Worm (Caenorhabditis elegans) whole organism, late embryonic: ENCODE results near the gene C30A5.16.

Experiments used
- C08G9.2 ChIP-seq: sonication (generic microtip); optimal IDR thresholded peaks from 2 replicates; lab custom pipeline; 2016; ENCODE audit warnings: mild to moderate bottlenecking, missing genetic modification characterization, moderate library complexity, missing compliant biosample characterization
- C38D4.7 ChIP-seq: fragments of 200-800 bp; sonication (Bioruptor generic); optimal IDR thresholded peaks from 2 replicates; lab custom pipeline; 2018; ENCODE audit warnings: mild to moderate bottlenecking, missing genetic modification characterization, moderate library complexity, missing compliant biosample characterization
- F13H6.1 ChIP-seq: sonication (generic microtip); optimal IDR thresholded peaks from 2 replicates; lab custom pipeline; 2016; ENCODE audit warnings: missing genetic modification characterization, missing compliant biosample characterization
- K02D7.2 ChIP-seq: sonication (generic microtip); optimal IDR thresholded peaks from 2 replicates; lab custom pipeline; 2017; ENCODE audit warnings: mild to moderate bottlenecking, missing genetic modification characterization, missing compliant biosample characterization
- ahr-1 ChIP-seq: sonication (generic microtip); optimal IDR thresholded peaks from 2 replicates; lab custom pipeline; 2016; ENCODE audit warnings: missing genetic modification characterization, missing compliant biosample characterization
- ama-1 ChIP-seq: fragments of 150-350 bp; optimal IDR thresholded peaks from 2 replicates; lab custom pipeline; 2014
- ceh-18 ChIP-seq: sonication (generic microtip); optimal IDR thresholded peaks from 2 replicates; lab custom pipeline; 2016; ENCODE audit warnings: missing genetic modification characterization, missing compliant biosample characterization
- ceh-19 ChIP-seq: fragments of 200-800 bp; sonication (Bioruptor generic); optimal IDR thresholded peaks from 2 replicates; lab custom pipeline; 2018; ENCODE audit warnings: mild to moderate bottlenecking, missing genetic modification characterization, missing compliant biosample characterization
- ceh-2 ChIP-seq: sonication (generic microtip); optimal IDR thresholded peaks from 2 replicates; lab custom pipeline; 2016; ENCODE audit warnings: missing genotype, missing genetic modification characterization, missing compliant biosample characterization
- ceh-22 ChIP-seq: sonication (generic microtip); optimal IDR thresholded peaks from 2 replicates; lab custom pipeline; 2017; ENCODE audit warnings: missing biosample characterization, missing genetic modification characterization
- ceh-24 ChIP-seq: sonication (generic microtip); optimal IDR thresholded peaks from 2 replicates; lab custom pipeline; 2016; ENCODE audit warnings: mild to moderate bottlenecking, missing genetic modification characterization, missing compliant biosample characterization
- ceh-31 ChIP-seq: sonication (generic microtip); optimal IDR thresholded peaks from 2 replicates; lab custom pipeline; 2016; ENCODE audit warnings: missing genetic modification characterization, missing compliant biosample characterization
- ceh-45 ChIP-seq: fragments of 200-800 bp; sonication (Bioruptor generic); IDR thresholded peaks from 2 replicates; pipeline ENCODE4 v1.3.6; 2022; ENCODE audit warnings: missing genetic modification reagents, missing genetic modification characterization, missing compliant biosample characterization
- ceh-48 ChIP-seq: sonication (generic microtip); optimal IDR thresholded peaks from 2 replicates; lab custom pipeline; 2016; ENCODE audit warnings: missing genetic modification characterization, inconsistent platforms, missing compliant biosample characterization
- ceh-9 ChIP-seq: sonication (generic microtip); optimal IDR thresholded peaks from 2 replicates; lab custom pipeline; 2016; ENCODE audit warnings: mild to moderate bottlenecking, missing genetic modification characterization, inconsistent platforms, missing compliant biosample characterization
- dmd-4 ChIP-seq: sonication (generic microtip); optimal IDR thresholded peaks from 2 replicates; lab custom pipeline; 2016; ENCODE audit warnings: borderline replicate concordance, missing genetic modification characterization, missing compliant biosample characterization
- elt-2 ChIP-seq: sonication (generic microtip); optimal IDR thresholded peaks from 2 replicates; lab custom pipeline; 2016; ENCODE audit warnings: missing genetic modification reagents, missing genetic modification characterization, missing compliant biosample characterization
- ets-4 ChIP-seq: sonication (generic microtip); optimal IDR thresholded peaks from 2 replicates; lab custom pipeline; 2016; ENCODE audit warnings: missing genetic modification characterization, missing compliant biosample characterization
- eyg-1 ChIP-seq: sonication (generic microtip); optimal IDR thresholded peaks from 2 replicates; lab custom pipeline; 2016; ENCODE audit warnings: missing genotype, missing genetic modification characterization, missing compliant biosample characterization
- fax-1 ChIP-seq: sonication (generic microtip); optimal IDR thresholded peaks from 2 replicates; lab custom pipeline; 2016; ENCODE audit warnings: missing genotype, missing genetic modification characterization, missing compliant biosample characterization
- fkh-10 ChIP-seq: fragments of 150-350 bp; optimal IDR thresholded peaks from 2 replicates; lab custom pipeline; 2014; ENCODE audit warnings: missing biosample characterization, missing genetic modification reagents, missing genetic modification characterization
- hlh-13 ChIP-seq: fragments of 200-800 bp; sonication (Bioruptor generic); optimal IDR thresholded peaks from 2 replicates; lab custom pipeline; 2018; ENCODE audit warnings: mild to moderate bottlenecking, missing genetic modification characterization, missing compliant biosample characterization
- hlh-30 ChIP-seq: sonication (generic microtip); optimal IDR thresholded peaks from 2 replicates; lab custom pipeline; 2017; ENCODE audit warnings: antibody characterized with exemption, missing genetic modification characterization, missing compliant biosample characterization; ENCODE audit not compliant: insufficient read depth
- lin-11 ChIP-seq: fragments of 200-800 bp; sonication (Bioruptor generic); optimal IDR thresholded peaks from 2 replicates; lab custom pipeline; 2018; ENCODE audit warnings: mild to moderate bottlenecking, missing genetic modification characterization, missing compliant biosample characterization
- nfya-1 ChIP-seq: sonication (generic microtip); optimal IDR thresholded peaks from 2 replicates; lab custom pipeline; 2017; ENCODE audit warnings: missing genetic modification characterization, mild to moderate bottlenecking, missing compliant biosample characterization, antibody characterized with exemption, moderate library complexity
- nhr-11 ChIP-seq: fragments of 150-350 bp; optimal IDR thresholded peaks from 2 replicates; lab custom pipeline; 2014; ENCODE audit warnings: missing biosample characterization, missing genetic modification characterization
- npax-4 ChIP-seq: sonication (generic microtip); optimal IDR thresholded peaks from 2 replicates; lab custom pipeline; 2016; ENCODE audit warnings: missing genetic modification characterization, missing compliant biosample characterization
- pag-3 ChIP-seq: sonication (generic microtip); optimal IDR thresholded peaks from 2 replicates; lab custom pipeline; 2016; ENCODE audit warnings: missing compliant biosample characterization, missing genetic modification characterization, borderline replicate concordance
- pros-1 ChIP-seq: fragments of 150-350 bp; optimal IDR thresholded peaks from 2 replicates; lab custom pipeline; 2014; ENCODE audit warnings: missing biosample characterization, missing genetic modification reagents, missing genetic modification characterization
- rnt-1 ChIP-seq: sonication (generic microtip); optimal IDR thresholded peaks from 2 replicates; lab custom pipeline; 2016; ENCODE audit warnings: missing genetic modification characterization, missing compliant biosample characterization
- sox-4 ChIP-seq: sonication (generic microtip); optimal IDR thresholded peaks from 2 replicates; lab custom pipeline; 2017; ENCODE audit warnings: mild to moderate bottlenecking, missing genetic modification characterization, inconsistent platforms, missing compliant biosample characterization
- syd-9 ChIP-seq: sonication (generic microtip); optimal IDR thresholded peaks from 2 replicates; lab custom pipeline; 2016; ENCODE audit warnings: mild to moderate bottlenecking, missing genetic modification characterization, moderate library complexity, missing compliant biosample characterization
- unc-3 ChIP-seq, 2 experiments: fragments of 200-800 bp in 1 of 2; sonication (Bioruptor generic) in 1 of 2; sonication (generic microtip) in 1 of 2; conservative IDR thresholded peaks in 1 of 2; optimal IDR thresholded peaks in 1 of 2; 2 replicates each; pipeline versions ENCODE4 v1.3.6 to Lab custom; 2016 to 2022; ENCODE audit warnings: missing compliant biosample characterization in 2 of 2, missing genetic modification characterization in 2 of 2, missing genetic modification reagents in 1 of 2
- unc-55 ChIP-seq: sonication (generic microtip); optimal IDR thresholded peaks from 2 replicates; lab custom pipeline; 2017; ENCODE audit warnings: missing biosample characterization, missing genetic modification reagents, missing genetic modification characterization
- unc-86 ChIP-seq: sonication (generic microtip); optimal IDR thresholded peaks from 2 replicates; lab custom pipeline; 2016; ENCODE audit warnings: missing genetic modification characterization, missing compliant biosample characterization
- zip-5 ChIP-seq: sonication (generic microtip); optimal IDR thresholded peaks from 2 replicates; lab custom pipeline; 2016; ENCODE audit warnings: missing genetic modification characterization, missing compliant biosample characterization
- ztf-16 ChIP-seq: sonication (generic microtip); optimal IDR thresholded peaks from 2 replicates; lab custom pipeline; 2017; ENCODE audit warnings: missing genetic modification characterization, missing compliant biosample characterization

C30A5.16 gene

DNA sequence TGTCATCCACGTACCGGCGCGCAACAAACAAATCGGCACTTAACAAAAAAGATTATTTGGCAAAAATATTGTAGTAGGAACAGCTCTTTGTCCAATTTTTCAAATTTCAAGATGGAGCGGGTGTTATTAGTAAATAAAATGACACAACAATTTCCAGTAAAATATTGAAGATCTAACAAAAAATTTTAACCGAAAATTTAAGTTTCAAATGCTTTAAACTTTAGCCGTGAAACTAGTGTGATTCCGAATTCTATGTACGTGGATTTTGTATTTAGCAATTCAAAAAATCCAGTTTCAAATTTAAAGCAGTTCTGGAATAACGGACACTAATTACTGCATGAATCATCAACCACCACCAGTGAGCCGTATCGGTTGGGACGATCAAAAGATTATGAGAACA, 15.3 kb upstream of the C30A5.16 start, which contains the start of gene snb-5:
Gene snb-5, plus strand, starts transcription at position 301 of the 400 bp plus-strand sequence.
- no peak for TF ChIP-seq syd-9 (tag; lab: Kevin White, UChicago)
- no peak for TF ChIP-seq pros-1 (tag; lab: Kevin White, UChicago)
- no peak for TF ChIP-seq C08G9.2 (tag; lab: Kevin White, UChicago)
- TF ChIP-seq ceh-22 (tag; lab: Kevin White, UChicago): no peak
- TF ChIP-seq sox-4: no peak
- no peak for TF ChIP-seq hlh-30 (tag; lab: Kevin White, UChicago)
- TF ChIP-seq zip-5 (tag; lab: Kevin White, UChicago): no peak
- no peak for TF ChIP-seq rnt-1 (tag; lab: Kevin White, UChicago)
- TF ChIP-seq ama-1: no peak
- TF ChIP-seq ahr-1 (tag; lab: Kevin White, UChicago): no peak
- TF ChIP-seq ceh-18 (tag; lab: Kevin White, UChicago): no peak
- no peak for TF ChIP-seq fkh-10

DNA sequence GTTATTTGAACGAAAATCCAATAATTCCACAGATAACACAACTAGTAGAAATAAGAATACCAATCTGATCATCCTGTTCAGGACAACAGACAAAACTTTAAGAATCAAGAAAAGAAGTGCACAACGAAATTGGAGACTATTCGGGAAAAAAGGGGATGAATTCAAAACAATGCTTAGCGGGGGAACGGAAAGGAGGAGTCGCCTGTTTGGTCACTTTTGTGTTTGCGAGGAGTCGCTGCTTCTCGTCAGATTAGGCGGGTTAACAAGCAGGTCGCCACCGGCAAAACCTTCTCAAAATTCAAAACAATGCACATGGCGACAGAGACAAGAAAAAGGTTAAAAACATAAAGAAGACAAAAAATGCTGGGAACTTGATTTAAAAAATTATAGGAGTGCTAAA, 8.2 kb upstream of the C30A5.16 start, which contains the start of gene C30A5.10:
Gene C30A5.10, minus strand, starts transcription at position 101 of the 400 bp plus-strand sequence.
- no peak for TF ChIP-seq hlh-13
- TF ChIP-seq, all 69 proteins: peak for 0

DNA sequence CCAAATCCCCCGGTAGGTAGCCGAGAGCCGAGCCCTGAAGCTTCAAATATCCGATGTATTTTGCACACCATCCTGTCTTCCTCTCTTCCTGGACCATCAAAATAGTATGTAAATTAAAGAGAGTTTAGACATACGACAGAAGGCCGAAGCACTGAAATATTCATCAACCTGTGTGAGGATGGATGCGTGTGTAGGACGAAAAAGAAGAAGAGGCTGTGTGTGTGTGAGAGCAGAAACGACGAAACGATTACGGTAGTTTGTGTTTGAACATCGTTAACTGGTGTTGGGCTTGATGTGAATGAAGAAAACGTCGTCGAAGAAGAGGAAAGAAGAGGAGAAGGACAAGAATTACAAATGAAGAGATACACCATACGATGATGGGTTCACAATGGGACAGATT, 6.5 kb upstream of the C30A5.16 start:
- TF ChIP-seq ets-4 (tag; lab: Kevin White, UChicago) (no peak), ceh-31 (tag; lab: Kevin White, UChicago) (peak; percentile 42)
- TF ChIP-seq, all 69 proteins: peak for 1

- TF ChIP-seq ceh-9 (no peak), ceh-24 (tag; lab: Kevin White, UChicago) (no peak), nfya-1 (tag; lab: Kevin White, UChicago) (peak; percentile 64), K02D7.2 (tag; lab: Kevin White, UChicago) (no peak), ceh-31 (tag; lab: Kevin White, UChicago) (peak; percentile 53), unc-86 (tag; lab: Kevin White, UChicago) (peak; percentile 25)
These were observed 1.8 kb upstream of the C30A5.16 start, which contains the start of gene unc-86 for ce11 chrIII:8216224-8216623. Gene unc-86, minus strand, starts transcription at chrIII:8216336.

DNA sequence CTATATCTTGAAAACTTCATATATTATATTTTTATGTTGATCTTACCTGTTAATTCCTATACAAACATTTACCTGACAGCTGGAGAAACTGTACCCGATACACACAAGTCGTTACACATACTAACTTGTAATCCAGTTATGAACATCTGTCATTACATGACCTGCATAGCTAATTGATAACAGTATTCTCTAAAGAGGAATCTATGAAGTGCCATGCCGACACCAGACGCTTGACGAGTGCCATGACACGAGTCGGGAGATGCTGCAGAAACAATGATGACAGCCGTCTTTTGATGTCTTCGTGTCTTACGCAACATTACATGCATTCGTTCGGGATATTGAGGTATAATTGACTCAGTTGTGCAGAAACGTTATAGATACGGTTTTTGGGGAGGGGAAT, 2.1 kb downstream of the C30A5.16 start:
- TF ChIP-seq unc-86 (tag; lab: Kevin White, UChicago) (peak; percentile 38), unc-3 (GFP tag; conservative IDR thresholded peaks at IDR 0.05; lab: Robert Waterston, UW) (no peak), unc-3 (tag; optimal IDR thresholded peaks at IDR 0.05; lab: Kevin White, UChicago) (no peak)

- no peak for TF ChIP-seq zip-5 (tag; lab: Kevin White, UChicago)
- TF ChIP-seq dmd-4 (tag; lab: Kevin White, UChicago): no peak
- no peak for TF ChIP-seq elt-2 (tag; lab: Kevin White, UChicago)
- no peak for TF ChIP-seq C38D4.7 (GFP tag; lab: Kevin White, UChicago)
These were observed 6.8 kb downstream of the C30A5.16 start, which contains the start of gene mob-4 for ce11 chrIII:8224769-8225168. Gene mob-4, plus strand, starts transcription at chrIII:8225097.

ce11 chrIII:8226178-8226577, 8.2 kb downstream of the C30A5.16 start, which contains the start of gene rfs-1:
Gene rfs-1, plus strand, starts transcription at chrIII:8226478.
- TF ChIP-seq elt-2 (tag; lab: Kevin White, UChicago) (no peak), ceh-19 (GFP tag; lab: Kevin White, UChicago) (no peak), unc-55 (GFP tag; lab: Kevin White, UChicago) (no peak), fkh-10 (no peak), fax-1 (no peak), pag-3 (tag; lab: Kevin White, UChicago) (no peak), ceh-45 (GFP tag; lab: Robert Waterston, UW) (no peak), eyg-1 (tag; lab: Kevin White, UChicago) (no peak), nhr-11 (tag; lab: Kevin White, UChicago) (no peak), hlh-30 (tag; lab: Kevin White, UChicago) (no peak), F13H6.1 (tag; lab: Kevin White, UChicago) (no peak), ceh-2 (tag; lab: Kevin White, UChicago) (no peak), lin-11 (tag; lab: Kevin White, UChicago) (no peak), ceh-48 (tag; lab: Kevin White, UChicago) (no peak), npax-4 (tag; lab: Kevin White, UChicago) (no peak), ahr-1 (tag; lab: Kevin White, UChicago) (no peak), ztf-16 (no peak)
- TF ChIP-seq, all 69 proteins: peak for 0
